Fruit fly (Drosophila melanogaster) whole organism, prepupa: ENCODE results near the gene CG14153.

ENCODE experiments used
- CG16779 ChIP-seq: fragments of 200-800 bp; sonication (Bioruptor generic); optimal IDR thresholded peaks from 3 replicates; lab custom pipeline; 2017; ENCODE audit warnings: missing biosample characterization, mild to moderate bottlenecking, missing genetic modification characterization
- CG34406 ChIP-seq: fragments of 200-800 bp; sonication (Bioruptor generic); optimal IDR thresholded peaks from 3 replicates; lab custom pipeline; 2016; ENCODE audit warnings: missing biosample characterization, missing genetic modification characterization
- CG3919 ChIP-seq: fragments of 200-800 bp; sonication (Bioruptor generic); optimal IDR thresholded peaks from 3 replicates; lab custom pipeline; 2016; ENCODE audit warnings: missing biosample characterization, missing genetic modification characterization
- Lpt ChIP-seq: fragments of 200-800 bp; sonication (Bioruptor generic); optimal IDR thresholded peaks from 3 replicates; lab custom pipeline; 2016; ENCODE audit warnings: missing biosample characterization, missing genetic modification characterization
- dsx ChIP-seq: fragments of 200-800 bp; optimal IDR thresholded peaks from 3 replicates; lab custom pipeline; 2019; ENCODE audit warnings: missing biosample characterization, mild to moderate bottlenecking, missing genetic modification characterization, moderate library complexity; ENCODE audit not compliant: poor library complexity, severe bottlenecking
- esn ChIP-seq: fragments of 200-800 bp; sonication (Bioruptor generic); optimal IDR thresholded peaks from 2 replicates; lab custom pipeline; 2016; ENCODE audit warnings: missing biosample characterization, mild to moderate bottlenecking, missing genetic modification characterization, moderate library complexity
- fkh ChIP-seq: fragments of 200-800 bp; sonication (Bioruptor generic); optimal IDR thresholded peaks from 3 replicates; lab custom pipeline; 2017; ENCODE audit warnings: missing biosample characterization, mild to moderate bottlenecking, missing genetic modification characterization, moderate library complexity

dm6 chr3L:10672540-10672939 lies 29.2 kb downstream of the CG14153 start:
- TF ChIP-seq dsx (GFP tag; lab: Kevin White, UChicago) (no peak), CG3919 (no peak), esn (GFP tag; lab: Kevin White, UChicago) (no peak), CG16779 (tag; lab: Kevin White, UChicago) (no peak), fkh (GFP tag; lab: Kevin White, UChicago) (no peak), CG34406 (no peak), Lpt (GFP tag; lab: Kevin White, UChicago) (no peak)
